Fruit fly (Drosophila melanogaster) whole organism, embryonic: ENCODE results near the gene hyd.

Experiments used
- B-H1 ChIP-seq: fragments of 200-800 bp; sonication (Bioruptor generic); IDR thresholded peaks from 3 replicates; pipeline ENCODE4 v1.3.6; 2022; ENCODE audit warnings: missing biosample characterization, missing genetic modification characterization
- CG10147 ChIP-seq: fragments of 200-800 bp; sonication (Bioruptor generic); optimal IDR thresholded peaks from 2 replicates; lab custom pipeline; 2019; ENCODE audit warnings: missing biosample characterization, mild to moderate bottlenecking, missing genetic modification characterization, moderate library complexity
- CG10431 ChIP-seq: fragments of 200-800 bp; sonication (Bioruptor generic); optimal IDR thresholded peaks from 3 replicates; lab custom pipeline; 2018; ENCODE audit warnings: missing biosample characterization, mild to moderate bottlenecking, missing genetic modification characterization
- CG12942 ChIP-seq: fragments of 200-800 bp; sonication (Bioruptor generic); optimal IDR thresholded peaks from 3 replicates; lab custom pipeline; 2016; ENCODE audit warnings: missing biosample characterization, missing genetic modification characterization
- CG13424 ChIP-seq: fragments of 200-800 bp; sonication (Bioruptor generic); optimal IDR thresholded peaks from 2 replicates; lab custom pipeline; 2019; ENCODE audit warnings: missing biosample characterization, mild to moderate bottlenecking, missing genetic modification characterization, moderate library complexity
- CG13894 ChIP-seq: fragments of 200-800 bp; sonication (Bioruptor generic); optimal IDR thresholded peaks from 3 replicates; lab custom pipeline; 2018; ENCODE audit warnings: missing biosample characterization, mild to moderate bottlenecking, missing genetic modification characterization, moderate library complexity
- CG15601 ChIP-seq: fragments of 200-800 bp; sonication (Bioruptor generic); optimal IDR thresholded peaks from 3 replicates; lab custom pipeline; 2019; ENCODE audit warnings: missing biosample characterization, mild to moderate bottlenecking, missing genetic modification characterization, moderate library complexity
- CG16815 ChIP-seq: fragments of 200-800 bp; sonication (Bioruptor generic); optimal IDR thresholded peaks from 3 replicates; lab custom pipeline; 2017; ENCODE audit warnings: missing biosample characterization, mild to moderate bottlenecking, missing genetic modification characterization
- CG17802 ChIP-seq: fragments of 200-800 bp; sonication (Bioruptor generic); optimal IDR thresholded peaks from 2 replicates; lab custom pipeline; 2018; ENCODE audit warnings: missing biosample characterization, mild to moderate bottlenecking, missing genetic modification characterization, moderate library complexity
- CG1832 ChIP-seq: fragments of 200-800 bp; sonication (Bioruptor generic); optimal IDR thresholded peaks from 2 replicates; lab custom pipeline; 2017; ENCODE audit warnings: missing biosample characterization, mild to moderate bottlenecking, missing genetic modification characterization, inconsistent platforms
- CG2889 ChIP-seq: fragments of 200-800 bp; sonication (Bioruptor generic); IDR thresholded peaks from 3 replicates; pipeline ENCODE4 v1.3.6; 2022; ENCODE audit warnings: missing biosample characterization, missing genetic modification characterization
- CG3163 ChIP-seq: fragments of 200-800 bp; sonication (Bioruptor generic); optimal IDR thresholded peaks from 3 replicates; lab custom pipeline; 2016; ENCODE audit warnings: missing biosample characterization, missing genetic modification characterization
- CG33557 ChIP-seq: fragments of 200-800 bp; sonication (Bioruptor generic); optimal IDR thresholded peaks from 2 replicates; lab custom pipeline; 2019; ENCODE audit warnings: missing biosample characterization, mild to moderate bottlenecking, missing genetic modification characterization, moderate library complexity
- CG34422 ChIP-seq: fragments of 200-800 bp; sonication (Bioruptor generic); IDR thresholded peaks from 3 replicates; pipeline ENCODE4 v1.3.6; 2022; ENCODE audit warnings: missing biosample characterization, missing genetic modification characterization
- CG7556 ChIP-seq: fragments of 200-800 bp; sonication (Bioruptor generic); optimal IDR thresholded peaks from 2 replicates; lab custom pipeline; 2017; ENCODE audit warnings: missing biosample characterization, mild to moderate bottlenecking, missing genetic modification characterization
- CG7745 ChIP-seq: fragments of 200-800 bp; sonication (Bioruptor generic); optimal IDR thresholded peaks from 2 replicates; lab custom pipeline; 2018; ENCODE audit warnings: missing biosample characterization, mild to moderate bottlenecking, missing genetic modification characterization, moderate library complexity
- CG9727 ChIP-seq: fragments of 200-800 bp; sonication (Bioruptor generic); optimal IDR thresholded peaks from 3 replicates; lab custom pipeline; 2017; ENCODE audit warnings: missing biosample characterization, mild to moderate bottlenecking, missing genetic modification characterization
- CkIIα-i1 ChIP-seq: fragments of 200-800 bp; sonication (Bioruptor generic); IDR thresholded peaks from 2 replicates; pipeline ENCODE4 v1.3.6; 2022; ENCODE audit warnings: missing biosample characterization, missing genetic modification characterization
- Dfd ChIP-seq, 2 experiments: fragments of >200 bp; optimal IDR thresholded peaks; 2 replicates each; lab custom pipeline; 2017; ENCODE audit warnings: missing biosample characterization in 2 of 2, missing genetic modification characterization in 2 of 2
- H15 ChIP-seq: fragments of 200-800 bp; sonication (Bioruptor generic); IDR thresholded peaks from 3 replicates; pipeline ENCODE4 v1.3.6; 2022; ENCODE audit warnings: missing biosample characterization, missing genetic modification characterization
- H2.0 ChIP-seq: fragments of 200-800 bp; sonication (Bioruptor generic); IDR thresholded peaks from 2 replicates; pipeline ENCODE4 v1.3.6; 2022; ENCODE audit warnings: missing biosample characterization, missing genetic modification characterization
- Hr51 ChIP-seq, 2 experiments: fragments of 200-800 bp; sonication (Bioruptor generic); optimal IDR thresholded peaks; 2 replicates in 1 of 2; 3 replicates in 1 of 2; lab custom pipeline; 2016 to 2018; ENCODE audit warnings: missing biosample characterization in 2 of 2, missing genetic modification characterization in 2 of 2, mild to moderate bottlenecking in 1 of 2, moderate library complexity in 1 of 2
- Kr ChIP-seq: fragments of 200-800 bp; sonication (Bioruptor generic); optimal IDR thresholded peaks from 2 replicates; lab custom pipeline; 2017; ENCODE audit warnings: missing biosample characterization, mild to moderate bottlenecking, missing genetic modification characterization
- Mrtf ChIP-seq: fragments of 200-800 bp; sonication (Bioruptor generic); IDR thresholded peaks from 3 replicates; pipeline ENCODE4 v1.3.6; 2022; ENCODE audit warnings: missing biosample characterization, missing genetic modification characterization
- Myb ChIP-seq: fragments of 200-800 bp; sonication (Bioruptor generic); optimal IDR thresholded peaks from 2 replicates; lab custom pipeline; 2016; ENCODE audit warnings: missing biosample characterization, missing genetic modification characterization
- Neu2 ChIP-seq: fragments of 200-800 bp; sonication (Bioruptor generic); optimal IDR thresholded peaks from 3 replicates; lab custom pipeline; 2016; ENCODE audit warnings: missing biosample characterization, missing genetic modification characterization, borderline replicate concordance
- NfI ChIP-seq: fragments of 200-800 bp; sonication (Bioruptor generic); optimal IDR thresholded peaks from 3 replicates; lab custom pipeline; 2018; ENCODE audit warnings: missing biosample characterization, mild to moderate bottlenecking, missing genetic modification characterization, moderate library complexity
- Pdp1 ChIP-seq, 2 experiments: fragments of 200-800 bp; sonication (Bioruptor generic); optimal IDR thresholded peaks; 3 replicates each; lab custom pipeline; 2016; ENCODE audit warnings: missing biosample characterization in 2 of 2, missing genetic modification characterization in 2 of 2, mild to moderate bottlenecking in 1 of 2, moderate library complexity in 1 of 2
- Ssrp ChIP-seq: fragments of 200-800 bp; sonication (Bioruptor generic); optimal IDR thresholded peaks from 2 replicates; lab custom pipeline; 2018; ENCODE audit warnings: missing biosample characterization, mild to moderate bottlenecking, missing genetic modification characterization, moderate library complexity
- Stat92E ChIP-seq, 3 experiments: fragments of >200 bp in 2 of 3; fragments of 200-800 bp in 1 of 3; sonication (Bioruptor generic) in 1 of 3; optimal IDR thresholded peaks; 2 replicates each; lab custom pipeline; 2017 to 2019; ENCODE audit warnings: missing biosample characterization in 3 of 3, missing genetic modification characterization in 3 of 3, mild to moderate bottlenecking in 1 of 3, moderate library complexity in 1 of 3
- ac ChIP-seq: fragments of 200-800 bp; sonication (Bioruptor generic); optimal IDR thresholded peaks from 3 replicates; lab custom pipeline; 2017; ENCODE audit warnings: missing biosample characterization, mild to moderate bottlenecking, missing genetic modification characterization
- br ChIP-seq: fragments of >200 bp; optimal IDR thresholded peaks from 2 replicates; lab custom pipeline; 2017
- en ChIP-seq: fragments of 200-800 bp; sonication (Bioruptor generic); optimal IDR thresholded peaks from 2 replicates; lab custom pipeline; 2016; ENCODE audit warnings: missing biosample characterization, missing genetic modification characterization
- esg ChIP-seq: fragments of 200-800 bp; sonication (Bioruptor generic); conservative IDR thresholded peaks from 2 replicates; pipeline ENCODE4 v1.3.6; 2022; ENCODE audit warnings: missing biosample characterization, missing genetic modification characterization
- fd64A ChIP-seq: fragments of 200-800 bp; sonication (Bioruptor generic); optimal IDR thresholded peaks from 3 replicates; lab custom pipeline; 2018; ENCODE audit warnings: missing biosample characterization, mild to moderate bottlenecking, missing genetic modification characterization
- fd96Cb ChIP-seq: fragments of 200-800 bp; sonication (Bioruptor generic); optimal IDR thresholded peaks from 2 replicates; lab custom pipeline; 2018; ENCODE audit warnings: missing biosample characterization, mild to moderate bottlenecking, missing genetic modification characterization, moderate library complexity
- fru ChIP-seq: fragments of >200 bp; optimal IDR thresholded peaks from 2 replicates; lab custom pipeline; 2017
- gce ChIP-seq: fragments of 200-800 bp; sonication (Bioruptor generic); IDR thresholded peaks from 3 replicates; pipeline ENCODE4 v1.3.6; 2022; ENCODE audit warnings: missing biosample characterization, missing genetic modification characterization
- hbn ChIP-seq: fragments of 200-800 bp; sonication (Bioruptor generic); IDR thresholded peaks from 2 replicates; pipeline ENCODE4 v1.3.6; 2022; ENCODE audit warnings: missing biosample characterization, missing genetic modification characterization; ENCODE audit not compliant: partially characterized antibody
- jing ChIP-seq: fragments of 200-800 bp; sonication (Bioruptor generic); optimal IDR thresholded peaks from 2 replicates; lab custom pipeline; 2018; ENCODE audit warnings: missing biosample characterization, mild to moderate bottlenecking, missing genetic modification characterization
- kah ChIP-seq: fragments of 200-800 bp; sonication (Bioruptor generic); optimal IDR thresholded peaks from 2 replicates; lab custom pipeline; 2018; ENCODE audit warnings: missing biosample characterization, mild to moderate bottlenecking, missing genetic modification characterization
- lbe ChIP-seq: fragments of 200-800 bp; sonication (Bioruptor generic); optimal IDR thresholded peaks from 2 replicates; lab custom pipeline; 2016; ENCODE audit warnings: missing biosample characterization, mild to moderate bottlenecking, missing genetic modification characterization
- lilli ChIP-seq: fragments of 200-800 bp; sonication (Bioruptor generic); optimal IDR thresholded peaks from 3 replicates; lab custom pipeline; 2016; ENCODE audit warnings: missing biosample characterization, missing genetic modification characterization
- lola ChIP-seq, 3 experiments: fragments of >200 bp in 2 of 3; fragments of 200-800 bp in 1 of 3; sonication (Bioruptor generic) in 1 of 3; optimal IDR thresholded peaks; 2 replicates each; lab custom pipeline; 2017 to 2019; ENCODE audit warnings: missing biosample characterization in 3 of 3, missing genetic modification characterization in 3 of 3, mild to moderate bottlenecking in 1 of 3, moderate library complexity in 1 of 3
- pan ChIP-seq, 4 experiments: fragments of >200 bp in 3 of 4; fragments of 200-800 bp in 1 of 4; sonication (Bioruptor generic) in 1 of 4; optimal IDR thresholded peaks in 3 of 4; IDR thresholded peaks in 1 of 4; 2 replicates each; pipeline versions ENCODE4 v1.3.6 to Lab custom; 2017 to 2022; ENCODE audit warnings: missing biosample characterization in 2 of 4, missing genetic modification characterization in 2 of 4, mixed read lengths in 1 of 4
- pb ChIP-seq: fragments of 200-800 bp; sonication (Bioruptor generic); optimal IDR thresholded peaks from 3 replicates; lab custom pipeline; 2016; ENCODE audit warnings: missing biosample characterization, missing genetic modification characterization
- sqz ChIP-seq: fragments of 200-800 bp; sonication (Bioruptor generic); optimal IDR thresholded peaks from 3 replicates; lab custom pipeline; 2018; ENCODE audit warnings: missing biosample characterization, mild to moderate bottlenecking, missing genetic modification characterization
- tx ChIP-seq: fragments of 200-800 bp; sonication (Bioruptor generic); optimal IDR thresholded peaks from 2 replicates; lab custom pipeline; 2016; ENCODE audit warnings: missing biosample characterization, missing genetic modification characterization
- unpg ChIP-seq: fragments of 200-800 bp; sonication (Bioruptor generic); optimal IDR thresholded peaks from 3 replicates; lab custom pipeline; 2018; ENCODE audit warnings: missing biosample characterization, mild to moderate bottlenecking, missing genetic modification characterization, moderate library complexity

Gene hyd

dm6 chr3R:9705008-9705628 is 20.3 kb downstream of the hyd start, which contains the start of gene Unc-115a (continued):
- TF ChIP-seq CG9727 (GFP tag; lab: Kevin White, UChicago) (peak; percentile 52), CG10431 (GFP tag; lab: Kevin White, UChicago) (peak; percentile 32), CG7556 (GFP tag; lab: Kevin White, UChicago) (peak; percentile 33), fru (lab: Kevin White, UChicago) (no peak), CkIIα-i1 (GFP tag; lab: Robert Waterston, UW) (no peak), CG3163 (peak; percentile 58), CG13894 (no peak), CG12942 (GFP tag; lab: Kevin White, UChicago) (no peak), CG33557 (GFP tag; lab: Kevin White, UChicago) (peak; percentile 26), CG17802 (no peak), CG7745 (no peak), Ssrp (tag; lab: Kevin White, UChicago) (no peak), lbe (GFP tag; lab: Kevin White, UChicago) (peak; percentile 30), CG34422 (GFP tag; lab: Robert Waterston, UW) (no peak), CG10147 (peak; percentile 60), unpg (GFP tag; lab: Kevin White, UChicago) (no peak), jing (GFP tag; lab: Kevin White, UChicago) (no peak), esg (GFP tag; lab: Robert Waterston, UW) (no peak), Myb (GFP tag; lab: Kevin White, UChicago) (peak; percentile 72), pb (GFP tag; lab: Kevin White, UChicago) (peak; percentile 69), lilli (peak; percentile 39), Kr (GFP tag; lab: Kevin White, UChicago) (no peak), gce (GFP tag; lab: Robert Waterston, UW) (no peak), CG13424 (tag; lab: Kevin White, UChicago) (peak; percentile 35), sqz (GFP tag; lab: Kevin White, UChicago) (peak; percentile 59), Pdp1 (GFP tag; optimal IDR thresholded peaks at IDR 0.05; lab: Kevin White, UChicago) (peak; percentile 27 to 63), H15 (GFP tag; lab: Robert Waterston, UW) (no peak), CG16815 (GFP tag; lab: Kevin White, UChicago) (no peak), Stat92E (GFP tag; optimal IDR thresholded peaks at IDR 0.05; lab: Kevin White, UChicago) (peak in 1 of 3 experiments; percentile 53), Hr51 (GFP tag; optimal IDR thresholded peaks at IDR 0.05; lab: Kevin White, UChicago) (peak in 1 of 2 experiments; percentile 6), CG1832 (GFP tag; lab: Kevin White, UChicago) (no peak), Mrtf (GFP tag; lab: Robert Waterston, UW) (no peak), kah (GFP tag; lab: Kevin White, UChicago) (peak; percentile 32), NfI (GFP tag; lab: Kevin White, UChicago) (peak; percentile 36), CG2889 (GFP tag; lab: Robert Waterston, UW) (no peak), lola (GFP tag; optimal IDR thresholded peaks at IDR 0.05; lab: Kevin White, UChicago) (no peak), fd96Cb (tag; lab: Kevin White, UChicago) (no peak), hbn (GFP tag; lab: Robert Waterston, UW) (no peak), pan (optimal IDR thresholded peaks at IDR 0.05; lab: Kevin White, UChicago) (no peak), pan (GFP tag; optimal IDR thresholded peaks at IDR 0.05 in 1 of 2, IDR thresholded peaks at IDR 0.05 in 1 of 2) (no peak), br (no peak), tx (GFP tag; lab: Kevin White, UChicago) (peak; percentile 12), H2.0 (GFP tag; lab: Robert Waterston, UW) (no peak), ac (no peak), Dfd (GFP tag; optimal IDR thresholded peaks at IDR 0.05; lab: Kevin White, UChicago) (no peak), en (GFP tag; lab: Kevin White, UChicago) (no peak), fd64A (GFP tag; lab: Kevin White, UChicago) (no peak), Neu2 (GFP tag; lab: Kevin White, UChicago) (no peak), B-H1 (no peak), CG15601 (tag; lab: Kevin White, UChicago) (peak; percentile 73)
